Worm (Caenorhabditis elegans) whole organism, L1 larva: Measurements from ENCODE around the gene D1005.2.

Experiments used
- efl-3 ChIP-seq: fragments of 200-800 bp; sonication (Bioruptor generic); optimal IDR thresholded peaks from 2 replicates; lab custom pipeline; 2018; ENCODE audit warnings: mild to moderate bottlenecking, missing genetic modification characterization, missing compliant biosample characterization
- ztf-11 ChIP-seq, 2 experiments: sonication (generic microtip); optimal IDR thresholded peaks; 2 replicates each; lab custom pipeline; 2016 to 2017; ENCODE audit warnings: missing genetic modification characterization in 2 of 2, missing biosample characterization in 1 of 2, missing compliant biosample characterization in 1 of 2

DNA sequence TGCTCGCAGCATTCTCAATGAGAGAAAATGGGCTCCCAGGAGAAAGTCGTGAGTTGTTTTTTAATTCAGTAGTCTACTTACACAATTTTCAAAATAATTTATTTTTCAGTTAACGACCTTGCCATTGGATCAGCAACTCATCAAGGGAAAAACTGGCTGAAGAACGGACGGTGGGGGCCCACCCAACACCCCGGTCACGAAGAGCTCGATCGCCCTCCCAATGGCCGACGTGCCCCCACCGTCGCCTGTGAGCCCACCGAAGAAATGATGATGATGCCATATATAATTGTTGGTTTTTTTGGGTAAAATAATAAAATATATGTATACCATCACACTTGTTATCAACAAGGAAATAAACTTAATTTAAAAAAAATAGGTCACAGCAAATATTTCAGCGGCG is 44.1 kb downstream of the D1005.2 start:
- TF ChIP-seq ztf-11 (tag; optimal IDR thresholded peaks at IDR 0.05; lab: Kevin White, UChicago) (no peak), efl-3 (GFP tag; lab: Kevin White, UChicago) (no peak)
